ENCODE assay signal across 4 fruit fly cellular contexts in genomic region chr3R:21937951-21938286, dm6.
TF ChIP-seq lines count a peak whose summit lies in the region.

No protein-coding gene starts in this region.

- TF ChIP-seq CTCF in whole organism, embryonic (GFP tag; optimal IDR thresholded peaks at IDR 0.05; lab: Kevin White, UChicago) = no peak

TF ChIP-seq in whole organism, embryonic, 481 proteins besides CTCF, POLR2A, EP300 and RAD21:
- TF ChIP-seq CG18262 (tag; optimal IDR thresholded peaks at IDR 0.05; lab: Kevin White, UChicago) (no peak), CG11504 (tag; optimal IDR thresholded peaks at IDR 0.05; lab: Kevin White, UChicago) (peak; percentile 8), D19A (tag; optimal IDR thresholded peaks at IDR 0.05; lab: Kevin White, UChicago) (peak; percentile 45)

TF ChIP-seq in whole organism, prepupa, 60 proteins besides CTCF, POLR2A, EP300 and RAD21:
- TF ChIP-seq cyc (GFP tag; optimal IDR thresholded peaks at IDR 0.05; lab: Kevin White, UChicago) (peak; percentile 10), CG6854 (GFP tag; optimal IDR thresholded peaks at IDR 0.05; lab: Kevin White, UChicago) (no peak), Eip78C (GFP tag; lab: Kevin White, UChicago) (peak; percentile 57), CG6792 (GFP tag; optimal IDR thresholded peaks at IDR 0.05; lab: Kevin White, UChicago) (peak; percentile 6), esn (GFP tag; optimal IDR thresholded peaks at IDR 0.05; lab: Kevin White, UChicago) (peak; percentile 22), salr (GFP tag; optimal IDR thresholded peaks at IDR 0.05; lab: Kevin White, UChicago) (peak in 1 of 2 experiments; percentile 39), CG3032 (tag; optimal IDR thresholded peaks at IDR 0.05; lab: Kevin White, UChicago) (peak; percentile 19), CG10669 (GFP tag; optimal IDR thresholded peaks at IDR 0.05; lab: Kevin White, UChicago) (peak; percentile 7), CG11294 (GFP tag; IDR thresholded peaks at IDR 0.05; lab: Robert Waterston, UW) (no peak), CG31627 (GFP tag; optimal IDR thresholded peaks at IDR 0.05; lab: Kevin White, UChicago) (peak; percentile 11), CG10631 (GFP tag; optimal IDR thresholded peaks at IDR 0.05; lab: Kevin White, UChicago) (peak; percentile 46), Sox15 (GFP tag; optimal IDR thresholded peaks at IDR 0.05; lab: Kevin White, UChicago) (peak; percentile 3), CG11902 (GFP tag; optimal IDR thresholded peaks at IDR 0.05; lab: Kevin White, UChicago) (peak; percentile 21), fd85E (GFP tag; optimal IDR thresholded peaks at IDR 0.05; lab: Kevin White, UChicago) (no peak), Ets96B (tag; optimal IDR thresholded peaks at IDR 0.05; lab: Kevin White, UChicago) (peak; percentile 3), CG8319 (GFP tag; optimal IDR thresholded peaks at IDR 0.05; lab: Kevin White, UChicago) (no peak), svp (GFP tag; lab: Kevin White, UChicago) (peak; percentile 44), Lpt (GFP tag; optimal IDR thresholded peaks at IDR 0.05; lab: Kevin White, UChicago) (no peak), Met (GFP tag; optimal IDR thresholded peaks at IDR 0.05; lab: Kevin White, UChicago) (peak; percentile 7), CG11762 (GFP tag; optimal IDR thresholded peaks at IDR 0.05; lab: Kevin White, UChicago; ENCODE audit: insufficient read depth) (peak; percentile 35), pdm3 (GFP tag; optimal IDR thresholded peaks at IDR 0.05; lab: Kevin White, UChicago) (peak; percentile 16), spab (GFP tag; optimal IDR thresholded peaks at IDR 0.05; lab: Kevin White, UChicago) (no peak), CG32006 (GFP tag; optimal IDR thresholded peaks at IDR 0.05; lab: Kevin White, UChicago) (peak; percentile 3)
TF ChIP-seq in whole organism, prepupa: peak in this region for 17.

TF ChIP-seq in whole organism, pupa, 21 proteins besides CTCF, POLR2A, EP300 and RAD21:
- TF ChIP-seq CG34367 (tag; optimal IDR thresholded peaks at IDR 0.05; lab: Kevin White, UChicago) (no peak), fd96Ca (GFP tag; IDR thresholded peaks at IDR 0.05; lab: Robert Waterston, UW) (no peak), gl (tag; optimal IDR thresholded peaks at IDR 0.05; lab: Kevin White, UChicago) (no peak), Pif1A (GFP tag; optimal IDR thresholded peaks at IDR 0.05; lab: Kevin White, UChicago) (no peak), CG15710 (tag; optimal IDR thresholded peaks at IDR 0.05; lab: Kevin White, UChicago) (no peak), CG12605 (GFP tag; IDR thresholded peaks at IDR 0.05; lab: Robert Waterston, UW) (no peak), CG32121 (GFP tag; IDR thresholded peaks at IDR 0.05; lab: Robert Waterston, UW) (no peak), CG8301 (tag; optimal IDR thresholded peaks at IDR 0.05; lab: Kevin White, UChicago) (no peak), CG9948 (tag; optimal IDR thresholded peaks at IDR 0.05; lab: Kevin White, UChicago) (peak; percentile 18), D1 (tag; optimal IDR thresholded peaks at IDR 0.05; lab: Kevin White, UChicago) (peak; percentile 54), CG8159 (tag; optimal IDR thresholded peaks at IDR 0.05; lab: Kevin White, UChicago) (peak; percentile 65), CG17806 (tag; optimal IDR thresholded peaks at IDR 0.05; lab: Kevin White, UChicago) (no peak), CG4496 (GFP tag; IDR thresholded peaks at IDR 0.05; lab: Robert Waterston, UW) (no peak)

TF ChIP-seq in whole organism, wandering third instar larva, 38 proteins besides CTCF, POLR2A, EP300 and RAD21:
- no peak for TF ChIP-seq Jra (GFP tag; optimal IDR thresholded peaks at IDR 0.05; lab: Kevin White, UChicago)
- TF ChIP-seq Hr83 (GFP tag; optimal IDR thresholded peaks at IDR 0.05; lab: Kevin White, UChicago; ENCODE audit: poor library complexity, severe bottlenecking) = no peak
- peak in 1 of 2 experiments; percentile 12 for TF ChIP-seq foxo (GFP tag; optimal IDR thresholded peaks at IDR 0.05; lab: Kevin White, UChicago)
- no peak for TF ChIP-seq sage (GFP tag; optimal IDR thresholded peaks at IDR 0.05; lab: Kevin White, UChicago)
- no peak for TF ChIP-seq ey (GFP tag; optimal IDR thresholded peaks at IDR 0.05; lab: Kevin White, UChicago)
- TF ChIP-seq tai (GFP tag; optimal IDR thresholded peaks at IDR 0.05; lab: Kevin White, UChicago) = no peak
- peak; percentile 5 for TF ChIP-seq HLH106 (tag; optimal IDR thresholded peaks at IDR 0.05; lab: Kevin White, UChicago)
- peak; percentile 16 for TF ChIP-seq dmrt93B (GFP tag; optimal IDR thresholded peaks at IDR 0.05; lab: Kevin White, UChicago)
- peak; percentile 35 for TF ChIP-seq woc (GFP tag; optimal IDR thresholded peaks at IDR 0.05; lab: Kevin White, UChicago)
- peak; percentile 23 for TF ChIP-seq psq (GFP tag; optimal IDR thresholded peaks at IDR 0.05; lab: Kevin White, UChicago)
